Worm (Caenorhabditis elegans): ENCODE measurements around the gene rps-30.

Gene rps-30

ce11 chrV:7809320-7810256, 33.2 kb downstream of the rps-30 start, which contains the start of gene ZK742.3:
ZK742.3 (minus strand) TSS chrV:7809912.
- peak; percentile 19 for TF ChIP-seq snu-23 (GFP tag; optimal IDR thresholded peaks at IDR 0.05)
- TF ChIP-seq ets-5 (GFP tag; IDR thresholded peaks at IDR 0.05): no peak
- peak; percentile 28 for TF ChIP-seq lin-14 (GFP tag; optimal IDR thresholded peaks at IDR 0.05)
- peak; percentile 22 for TF ChIP-seq nhr-20 (tag; optimal IDR thresholded peaks at IDR 0.05)
- no peak for TF ChIP-seq nhr-84 (tag; optimal IDR thresholded peaks at IDR 0.05)
- no peak for TF ChIP-seq grh-1 (GFP tag; IDR thresholded peaks at IDR 0.05)
- no peak for TF ChIP-seq dpl-1 (GFP tag; optimal IDR thresholded peaks at IDR 0.05)
- no peak for TF ChIP-seq unc-86 (tag; optimal IDR thresholded peaks at IDR 0.05)
- TF ChIP-seq efl-1 (optimal IDR thresholded peaks at IDR 0.05): no peak
- TF ChIP-seq efl-1 (GFP tag; optimal IDR thresholded peaks at IDR 0.05 in 1 of 2): peak in 1 of 2 experiments; percentile 78
- peak; percentile 7 for TF ChIP-seq nhr-71 (tag; optimal IDR thresholded peaks at IDR 0.05)
- TF ChIP-seq lin-35 (GFP tag; optimal IDR thresholded peaks at IDR 0.05): peak in 1 of 2 experiments; percentile 36
- peak; percentile 15 for TF ChIP-seq nhr-90 (tag; optimal IDR thresholded peaks at IDR 0.05; ENCODE audit: poor library complexity)

ce11 chrV:7810591-7810990, 34.2 kb downstream of the rps-30 start:
- TF ChIP-seq skn-1 (tag; optimal IDR thresholded peaks at IDR 0.05) (no peak), egl-27 (tag; optimal IDR thresholded peaks at IDR 0.05) (no peak), dpl-1 (GFP tag; optimal IDR thresholded peaks at IDR 0.05) (no peak), lin-35 (GFP tag; optimal IDR thresholded peaks at IDR 0.05) (no peak), unc-130 (tag; optimal IDR thresholded peaks at IDR 0.05) (no peak), ets-5 (GFP tag; IDR thresholded peaks at IDR 0.05) (no peak), fos-1 (tag; optimal IDR thresholded peaks at IDR 0.05) (no peak)

- TF ChIP-seq skn-1 (tag; optimal IDR thresholded peaks at IDR 0.05) (peak; percentile 77), fkh-10 (GFP tag; optimal IDR thresholded peaks at IDR 0.05) (no peak), lin-14 (GFP tag; optimal IDR thresholded peaks at IDR 0.05) (peak; percentile 29), nhr-20 (tag; optimal IDR thresholded peaks at IDR 0.05) (peak; percentile 37)
Observed at ce11 chrV:7811758-7812157, 35.4 kb downstream of the rps-30 start, which contains the start of gene ZK742.4. ZK742.4 (minus strand) TSS chrV:7811792.

ce11 chrV:7814601-7815000, 38.2 kb downstream of the rps-30 start, which contains the start of gene ZK742.6:
ZK742.6 (minus strand) TSS chrV:7814942.
- TF ChIP-seq pag-3 (tag; optimal IDR thresholded peaks at IDR 0.05; ENCODE audit: borderline replicate concordance, insufficient read depth) (no peak), C34B4.2 (tag; optimal IDR thresholded peaks at IDR 0.05) (no peak), nhr-11 (tag; optimal IDR thresholded peaks at IDR 0.05) (no peak), C16A3.4 (tag; optimal IDR thresholded peaks at IDR 0.05) (no peak), egl-13 (tag; optimal IDR thresholded peaks at IDR 0.05) (no peak), mef-2 (tag; optimal IDR thresholded peaks at IDR 0.05) (no peak), mab-9 (GFP tag; IDR thresholded peaks at IDR 0.05) (no peak), fos-1 (tag; optimal IDR thresholded peaks at IDR 0.05) (no peak), unc-30 (tag; optimal IDR thresholded peaks at IDR 0.05) (no peak), hlh-17 (GFP tag; optimal IDR thresholded peaks at IDR 0.05; ENCODE audit: borderline replicate concordance) (no peak), tlp-1 (tag; optimal IDR thresholded peaks at IDR 0.05) (no peak), lir-3 (tag; optimal IDR thresholded peaks at IDR 0.05; ENCODE audit: poor library complexity) (no peak), lin-35 (GFP tag; optimal IDR thresholded peaks at IDR 0.05) (no peak)

ce11 chrV:7816486-7816885, 40.1 kb downstream of the rps-30 start:
- TF ChIP-seq fkh-10 (GFP tag; optimal IDR thresholded peaks at IDR 0.05) (peak; percentile 51), lin-14 (GFP tag; optimal IDR thresholded peaks at IDR 0.05) (peak; percentile 66), pax-3 (tag; optimal IDR thresholded peaks at IDR 0.05) (no peak), ces-1 (GFP tag; optimal IDR thresholded peaks at IDR 0.05) (peak; percentile 22)

All from whole organism, L1 larva.